Fruit fly (Drosophila melanogaster) whole organism, embryonic: ENCODE measurements around the gene CNPYb.
A peak's percentile ranks its signal among the peaks of the same experiment; 100 is the strongest.

ENCODE experiments used
- CG10462 ChIP-seq: fragments of 200-800 bp; sonication (Bioruptor generic); optimal IDR thresholded peaks from 2 replicates; lab custom pipeline; 2016; ENCODE audit warnings: missing biosample characterization, missing genetic modification characterization
- CG11093 ChIP-seq: fragments of 200-800 bp; sonication (Bioruptor generic); IDR thresholded peaks from 3 replicates; pipeline ENCODE4 v1.3.6; 2022; ENCODE audit warnings: missing biosample characterization, missing genetic modification characterization
- CG14860 ChIP-seq: fragments of 200-800 bp; sonication (Bioruptor generic); IDR thresholded peaks from 3 replicates; pipeline ENCODE4 v1.3.6; 2022; ENCODE audit warnings: missing biosample characterization, missing genetic modification characterization; ENCODE audit not compliant: partially characterized antibody
- CG16779 ChIP-seq: fragments of 200-800 bp; sonication (Bioruptor generic); IDR thresholded peaks from 2 replicates; pipeline ENCODE4 v1.3.6; 2022; ENCODE audit warnings: missing biosample characterization, missing genetic modification characterization
- CG3065 ChIP-seq: fragments of 200-800 bp; sonication (Bioruptor generic); optimal IDR thresholded peaks from 2 replicates; lab custom pipeline; 2016; ENCODE audit warnings: missing biosample characterization, missing genetic modification characterization
- CG32767 ChIP-seq: fragments of 200-800 bp; sonication (Bioruptor generic); IDR thresholded peaks from 2 replicates; pipeline ENCODE4 v1.3.6; 2022; ENCODE audit warnings: missing biosample characterization, missing genetic modification characterization
- CG3281 ChIP-seq: fragments of 200-800 bp; sonication (Bioruptor generic); optimal IDR thresholded peaks from 3 replicates; lab custom pipeline; 2017; ENCODE audit warnings: missing biosample characterization, mild to moderate bottlenecking, missing genetic modification characterization
- CG3407 ChIP-seq: fragments of 200-800 bp; sonication (Bioruptor generic); optimal IDR thresholded peaks from 2 replicates; lab custom pipeline; 2018; ENCODE audit warnings: missing biosample characterization, mild to moderate bottlenecking, missing genetic modification characterization
- CG34224 ChIP-seq: fragments of 200-800 bp; sonication (Bioruptor generic); IDR thresholded peaks from 3 replicates; pipeline ENCODE4 v1.3.6; 2022; ENCODE audit warnings: missing biosample characterization, missing genetic modification characterization; ENCODE audit not compliant: partially characterized antibody
- CG3847 ChIP-seq: fragments of 200-800 bp; sonication (Bioruptor generic); IDR thresholded peaks from 2 replicates; pipeline ENCODE4 v1.3.6; 2022; ENCODE audit warnings: missing biosample characterization, missing genetic modification characterization
- CG4328 ChIP-seq: fragments of 200-800 bp; sonication (Bioruptor generic); optimal IDR thresholded peaks from 3 replicates; lab custom pipeline; 2017; ENCODE audit warnings: missing biosample characterization, missing genetic modification reagents, missing genetic modification characterization
- CG4424 ChIP-seq: fragments of 200-800 bp; sonication (Bioruptor generic); optimal IDR thresholded peaks from 3 replicates; lab custom pipeline; 2016; ENCODE audit warnings: missing biosample characterization, missing genetic modification characterization
- CG5953 ChIP-seq: fragments of 200-800 bp; sonication (Bioruptor generic); IDR thresholded peaks from 2 replicates; pipeline ENCODE4 v1.3.6; 2022; ENCODE audit warnings: missing biosample characterization, missing genetic modification characterization
- CG7372 ChIP-seq: fragments of 200-800 bp; sonication (Bioruptor generic); IDR thresholded peaks from 2 replicates; pipeline ENCODE4 v1.3.6; 2022; ENCODE audit warnings: missing biosample characterization, missing genetic modification characterization
- CG8359 ChIP-seq: fragments of 200-800 bp; sonication (Bioruptor generic); optimal IDR thresholded peaks from 2 replicates; lab custom pipeline; 2017; ENCODE audit warnings: missing biosample characterization, mild to moderate bottlenecking, missing genetic modification characterization, borderline replicate concordance
- Doc3 ChIP-seq: fragments of 200-800 bp; sonication (Bioruptor generic); IDR thresholded peaks from 3 replicates; pipeline ENCODE4 v1.3.6; 2022; ENCODE audit warnings: missing biosample characterization, missing genetic modification characterization; ENCODE audit not compliant: partially characterized antibody
- Ets65A ChIP-seq: fragments of 200-800 bp; sonication (Bioruptor generic); peaks from one replicate; lab custom pipeline; 2016; ENCODE audit warnings: missing biosample characterization, missing genetic modification characterization
- Ets97D ChIP-seq: fragments of 200-800 bp; sonication (Bioruptor generic); optimal IDR thresholded peaks from 3 replicates; lab custom pipeline; 2016; ENCODE audit warnings: missing biosample characterization, missing genetic modification characterization
- HLH4C ChIP-seq: fragments of 200-800 bp; sonication (Bioruptor generic); IDR thresholded peaks from 3 replicates; pipeline ENCODE4 v1.3.6; 2022; ENCODE audit warnings: missing biosample characterization, missing genetic modification characterization; ENCODE audit not compliant: partially characterized antibody
- Hr3 ChIP-seq: fragments of 200-800 bp; sonication (Bioruptor generic); optimal IDR thresholded peaks from 3 replicates; lab custom pipeline; 2016; ENCODE audit warnings: missing biosample characterization, missing genetic modification characterization
- Jarid2 ChIP-seq: fragments of 200-800 bp; sonication (Bioruptor generic); optimal IDR thresholded peaks from 3 replicates; lab custom pipeline; 2017; ENCODE audit warnings: mild to moderate bottlenecking, missing biosample characterization, missing genetic modification reagents, missing genetic modification characterization
- Oaz ChIP-seq: fragments of 200-800 bp; sonication (Bioruptor generic); IDR thresholded peaks from 2 replicates; pipeline ENCODE4 v1.3.6; 2022; ENCODE audit warnings: missing biosample characterization, missing genetic modification characterization
- Rfx ChIP-seq: fragments of 200-800 bp; sonication (Bioruptor generic); IDR thresholded peaks from 2 replicates; pipeline ENCODE4 v1.3.6; 2022; ENCODE audit warnings: missing biosample characterization, missing genetic modification characterization
- Rx ChIP-seq: fragments of 200-800 bp; sonication (Bioruptor generic); IDR thresholded peaks from 2 replicates; pipeline ENCODE4 v1.3.6; 2022; ENCODE audit warnings: missing biosample characterization, missing genetic modification characterization
- cad ChIP-seq: fragments of >200 bp; optimal IDR thresholded peaks from 2 replicates; lab custom pipeline; 2017; ENCODE audit warnings: missing biosample characterization, missing genetic modification characterization
- caup ChIP-seq: fragments of 200-800 bp; sonication (Bioruptor generic); optimal IDR thresholded peaks from 3 replicates; lab custom pipeline; 2017; ENCODE audit warnings: missing biosample characterization, mild to moderate bottlenecking, missing genetic modification characterization, moderate library complexity; ENCODE audit not compliant: severe bottlenecking
- cg ChIP-seq: fragments of 200-800 bp; sonication (Bioruptor generic); optimal IDR thresholded peaks from 3 replicates; lab custom pipeline; 2019; ENCODE audit warnings: missing biosample characterization, mild to moderate bottlenecking, missing genetic modification characterization, moderate library complexity
- danr ChIP-seq: fragments of 200-800 bp; sonication (Bioruptor generic); IDR thresholded peaks from 2 replicates; pipeline ENCODE4 v1.3.6; 2022; ENCODE audit warnings: missing biosample characterization, missing genetic modification characterization
- disco-r ChIP-seq: fragments of 200-800 bp; sonication (Bioruptor generic); optimal IDR thresholded peaks from 2 replicates; lab custom pipeline; 2016; ENCODE audit warnings: missing biosample characterization, missing genetic modification characterization
- en ChIP-seq: fragments of 200-800 bp; sonication (Bioruptor generic); optimal IDR thresholded peaks from 2 replicates; lab custom pipeline; 2016; ENCODE audit warnings: missing biosample characterization, missing genetic modification characterization
- exex ChIP-seq: fragments of 200-800 bp; sonication (Bioruptor generic); optimal IDR thresholded peaks from 4 replicates; lab custom pipeline; 2018; ENCODE audit warnings: missing biosample characterization, mild to moderate bottlenecking, missing genetic modification characterization, moderate library complexity
- gce ChIP-seq: fragments of 200-800 bp; sonication (Bioruptor generic); IDR thresholded peaks from 3 replicates; pipeline ENCODE4 v1.3.6; 2022; ENCODE audit warnings: missing biosample characterization, missing genetic modification characterization
- grn ChIP-seq: fragments of 200-800 bp; sonication (Bioruptor generic); optimal IDR thresholded peaks from 3 replicates; lab custom pipeline; 2017; ENCODE audit warnings: missing biosample characterization, missing genetic modification characterization
- jing ChIP-seq: fragments of 200-800 bp; sonication (Bioruptor generic); optimal IDR thresholded peaks from 2 replicates; lab custom pipeline; 2018; ENCODE audit warnings: missing biosample characterization, mild to moderate bottlenecking, missing genetic modification characterization
- ken ChIP-seq: fragments of 200-800 bp; sonication (Bioruptor generic); IDR thresholded peaks from 3 replicates; pipeline ENCODE4 v1.3.6; 2022; ENCODE audit warnings: missing biosample characterization, missing genetic modification characterization
- klu ChIP-seq: fragments of 200-800 bp; sonication (Bioruptor generic); IDR thresholded peaks from 2 replicates; pipeline ENCODE4 v1.3.6; 2022; ENCODE audit warnings: missing biosample characterization, missing genetic modification characterization
- kni ChIP-seq: fragments of 200-800 bp; sonication (Bioruptor generic); optimal IDR thresholded peaks from 3 replicates; lab custom pipeline; 2017; ENCODE audit warnings: mild to moderate bottlenecking, missing biosample characterization, missing genetic modification reagents, missing genetic modification characterization
- nau ChIP-seq: fragments of 200-800 bp; sonication (Bioruptor generic); optimal IDR thresholded peaks from 3 replicates; lab custom pipeline; 2017; ENCODE audit warnings: missing biosample characterization, mild to moderate bottlenecking, missing genetic modification characterization, missing genetic modification reagents
- phol ChIP-seq: fragments of 200-800 bp; sonication (Bioruptor generic); optimal IDR thresholded peaks from 3 replicates; lab custom pipeline; 2018; ENCODE audit warnings: missing biosample characterization, mild to moderate bottlenecking, missing genetic modification characterization, moderate library complexity
- ranshi ChIP-seq: fragments of 200-800 bp; sonication (Bioruptor generic); IDR thresholded peaks from 2 replicates; pipeline ENCODE4 v1.3.6; 2022; ENCODE audit warnings: missing biosample characterization, missing genetic modification characterization
- seq ChIP-seq: fragments of 200-800 bp; sonication (Bioruptor generic); IDR thresholded peaks from 2 replicates; pipeline ENCODE4 v1.3.6; 2022; ENCODE audit warnings: missing biosample characterization, missing genetic modification characterization
- sr ChIP-seq: fragments of 200-800 bp; sonication (Bioruptor generic); IDR thresholded peaks from 3 replicates; pipeline ENCODE4 v1.3.6; 2022; ENCODE audit warnings: missing biosample characterization, missing genetic modification characterization
- sug ChIP-seq: fragments of 200-800 bp; optimal IDR thresholded peaks from 2 replicates; lab custom pipeline; 2019; ENCODE audit warnings: missing biosample characterization, mild to moderate bottlenecking, missing genetic modification characterization, moderate library complexity
- tgo ChIP-seq: fragments of 200-800 bp; sonication (Bioruptor generic); IDR thresholded peaks from 3 replicates; pipeline ENCODE4 v1.3.6; 2022; ENCODE audit warnings: missing biosample characterization, missing genetic modification characterization
- tin ChIP-seq: fragments of 200-800 bp; sonication (Bioruptor generic); optimal IDR thresholded peaks from 3 replicates; lab custom pipeline; 2016; ENCODE audit warnings: missing biosample characterization, missing genetic modification characterization
- tio ChIP-seq: fragments of 200-800 bp; sonication (Bioruptor generic); optimal IDR thresholded peaks from 2 replicates; lab custom pipeline; 2017; ENCODE audit warnings: missing biosample characterization, missing genetic modification characterization, inconsistent platforms
- toy ChIP-seq: fragments of 200-800 bp; sonication (Bioruptor generic); IDR thresholded peaks from 2 replicates; pipeline ENCODE4 v1.3.6; 2022; ENCODE audit warnings: missing biosample characterization, missing genetic modification characterization
- trh ChIP-seq: fragments of 200-800 bp; sonication (Bioruptor generic); optimal IDR thresholded peaks from 2 replicates; lab custom pipeline; 2016; ENCODE audit warnings: missing biosample characterization, missing genetic modification characterization
- ttk ChIP-seq: fragments of 200-800 bp; sonication (Bioruptor generic); IDR thresholded peaks from 2 replicates; pipeline ENCODE4 v2.1.2; 2022; ENCODE audit warnings: missing biosample characterization, missing genetic modification characterization
- wdn ChIP-seq: fragments of 200-800 bp; sonication (Bioruptor generic); IDR thresholded peaks from 2 replicates; pipeline ENCODE4 v1.3.6; 2022; ENCODE audit warnings: missing biosample characterization, missing genetic modification characterization

CNPYb gene

dm6 chr3L:19091423-19092124 is 4.4 kb downstream of the CNPYb start (continued):
- TF ChIP-seq disco-r (GFP tag; lab: Kevin White, UChicago) (no peak), CG16779 (GFP tag; lab: Robert Waterston, UW) (0 out of 2 replicates have a peak, but pooled peaks have one; percentile 36), ken (GFP tag; lab: Robert Waterston, UW) (0 out of 3 replicates have a peak, but pooled peaks have one; percentile 25), danr (no peak), gce (GFP tag; lab: Robert Waterston, UW) (peak; percentile 27; the same call in 1 of the 3 replicates), Rfx (GFP tag; lab: Robert Waterston, UW) (peak; percentile 9; the same call in 1 of the 2 replicates), CG4328 (GFP tag; lab: Kevin White, UChicago) (peak; percentile 37), trh (no peak), ttk (GFP tag; lab: Robert Waterston, UW) (peak; percentile 50; the same call in 1 of the 2 replicates), kni (GFP tag; lab: Kevin White, UChicago) (peak; percentile 42), CG11093 (GFP tag; lab: Robert Waterston, UW) (0 out of 3 replicates have a peak, but pooled peaks have one; percentile 27), Doc3 (0 out of 3 replicates have a peak, but pooled peaks have one; percentile 14), klu (GFP tag; lab: Robert Waterston, UW) (peak; percentile 29; the same call in 1 of the 2 replicates), Hr3 (no peak), nau (peak; percentile 17), toy (GFP tag; lab: Robert Waterston, UW) (no peak), CG3065 (no peak), caup (GFP tag; lab: Kevin White, UChicago) (no peak), tin (GFP tag; lab: Kevin White, UChicago) (no peak), Ets97D (GFP tag; lab: Kevin White, UChicago) (no peak), ranshi (GFP tag; lab: Robert Waterston, UW) (no peak), CG3407 (no peak), Ets65A (GFP tag; lab: Kevin White, UChicago) (no peak), HLH4C (GFP tag; lab: Robert Waterston, UW) (no peak), CG34224 (GFP tag; lab: Robert Waterston, UW) (no peak), seq (GFP tag; lab: Robert Waterston, UW) (peak; percentile 54; the same call in 1 of the 2 replicates), tgo (GFP tag; lab: Robert Waterston, UW) (0 out of 3 replicates have a peak, but pooled peaks have one; percentile 48), cad (GFP tag; lab: Kevin White, UChicago) (no peak), grn (GFP tag; lab: Kevin White, UChicago) (peak; percentile 81), sug (tag; lab: Kevin White, UChicago) (peak; percentile 52), CG32767 (GFP tag; lab: Robert Waterston, UW) (peak; percentile 85), CG3847 (peak; percentile 24; the same call in 1 of the 2 replicates), CG8359 (GFP tag; lab: Kevin White, UChicago) (no peak), sr (GFP tag; lab: Robert Waterston, UW) (peak; percentile 98), wdn (GFP tag; lab: Robert Waterston, UW) (0 out of 2 replicates have a peak, but pooled peaks have one; percentile 39), Rx (GFP tag; lab: Robert Waterston, UW) (no peak), CG4424 (GFP tag; lab: Kevin White, UChicago) (no peak), tio (no peak), Jarid2 (no peak), exex (tag; lab: Kevin White, UChicago) (peak; percentile 17), cg (peak; percentile 85), CG7372 (no peak), en (GFP tag; lab: Kevin White, UChicago) (no peak), CG14860 (GFP tag; lab: Robert Waterston, UW) (0 out of 3 replicates have a peak, but pooled peaks have one; percentile 20), CG10462 (GFP tag; lab: Kevin White, UChicago) (no peak), jing (GFP tag; lab: Kevin White, UChicago) (no peak), Oaz (GFP tag; lab: Robert Waterston, UW) (no peak), phol (tag; lab: Kevin White, UChicago) (no peak), CG3281 (GFP tag; lab: Kevin White, UChicago) (no peak), CG5953 (peak; percentile 40; the same call in 1 of the 2 replicates)
